Worm (Caenorhabditis elegans) whole organism, young adult: ENCODE results near the gene Y55F3BR.11.

Experiments
- B0035.1 ChIP-seq: sonication (generic microtip); optimal IDR thresholded peaks from 2 replicates; lab custom pipeline; 2016; ENCODE audit warnings: missing genetic modification characterization, mild to moderate bottlenecking, missing compliant biosample characterization, missing genotype, missing genetic modification reagents
- B0261.1 ChIP-seq: sonication (generic microtip); optimal IDR thresholded peaks from 2 replicates; lab custom pipeline; 2016; ENCODE audit warnings: mild to moderate bottlenecking, missing genetic modification characterization, moderate library complexity, missing compliant biosample characterization
- B0336.3 ChIP-seq: fragments of 200-800 bp; sonication (Bioruptor generic); IDR thresholded peaks from 2 replicates; pipeline ENCODE4 v1.3.6; 2022; ENCODE audit warnings: missing genetic modification characterization, missing compliant biosample characterization
- D2030.7 ChIP-seq: fragments of 200-800 bp; sonication (Bioruptor generic); IDR thresholded peaks from 2 replicates; pipeline ENCODE4 v1.3.6; 2022; ENCODE audit warnings: missing genetic modification reagents, missing genetic modification characterization, missing compliant biosample characterization
- F22D6.2 ChIP-seq: sonication (generic microtip); optimal IDR thresholded peaks from 2 replicates; lab custom pipeline; 2016; ENCODE audit warnings: mild to moderate bottlenecking, missing genetic modification characterization, missing compliant biosample characterization
- F23B12.7 ChIP-seq: sonication (generic microtip); optimal IDR thresholded peaks from 2 replicates; lab custom pipeline; 2017; ENCODE audit warnings: missing genetic modification characterization, mild to moderate bottlenecking, missing compliant biosample characterization, antibody characterized with exemption, moderate library complexity; ENCODE audit not compliant: insufficient read depth
- F39B2.1 ChIP-seq: fragments of 200-800 bp; sonication (Bioruptor generic); IDR thresholded peaks from 2 replicates; pipeline ENCODE4 v1.3.6; 2022; ENCODE audit warnings: missing genetic modification reagents, missing genetic modification characterization, missing compliant biosample characterization
- F49E8.2 ChIP-seq: sonication (generic microtip); optimal IDR thresholded peaks from 3 replicates; lab custom pipeline; 2017; ENCODE audit warnings: missing genetic modification characterization, mild to moderate bottlenecking, missing compliant biosample characterization, antibody characterized with exemption, moderate library complexity; ENCODE audit not compliant: insufficient read depth
- F52B5.7 ChIP-seq: sonication (generic microtip); optimal IDR thresholded peaks from 2 replicates; lab custom pipeline; 2016; ENCODE audit warnings: mild to moderate bottlenecking, missing genetic modification characterization, missing compliant biosample characterization
- K11D2.4 ChIP-seq: fragments of 200-800 bp; sonication (Bioruptor generic); IDR thresholded peaks from 2 replicates; pipeline ENCODE4 v1.3.6; 2022; ENCODE audit warnings: missing genetic modification reagents, missing genetic modification characterization, missing compliant biosample characterization
- Y53F4B.3 ChIP-seq: fragments of 200-800 bp; sonication (Bioruptor generic); IDR thresholded peaks from 2 replicates; pipeline ENCODE4 v1.3.6; 2022; ENCODE audit warnings: missing genetic modification reagents, missing genetic modification characterization, missing compliant biosample characterization
- Y53G8AR.9 ChIP-seq: fragments of 200-800 bp; sonication (Bioruptor generic); conservative IDR thresholded peaks from 2 replicates; pipeline ENCODE4 v1.3.6; 2022; ENCODE audit warnings: missing genetic modification reagents, missing genetic modification characterization, missing compliant biosample characterization
- Y67H2A.10 ChIP-seq: fragments of 200-800 bp; sonication (Bioruptor generic); conservative IDR thresholded peaks from 2 replicates; pipeline ENCODE4 v1.3.6; 2022; ENCODE audit warnings: missing genetic modification reagents, missing genetic modification characterization, missing compliant biosample characterization
- Y79H2A.3 ChIP-seq: fragments of 200-800 bp; sonication (Bioruptor generic); conservative IDR thresholded peaks from 2 replicates; pipeline ENCODE4 v1.3.6; 2022; ENCODE audit warnings: missing genetic modification reagents, missing genetic modification characterization, missing compliant biosample characterization
- Y95B8A.8 ChIP-seq: fragments of 200-800 bp; sonication (Bioruptor generic); IDR thresholded peaks from 2 replicates; pipeline ENCODE4 v1.3.6; 2022; ENCODE audit warnings: missing genetic modification reagents, missing genetic modification characterization, missing compliant biosample characterization
- akir-1 ChIP-seq: fragments of 200-800 bp; sonication (Bioruptor generic); optimal IDR thresholded peaks from 2 replicates; lab custom pipeline; 2018; ENCODE audit warnings: mild to moderate bottlenecking, missing genetic modification characterization, moderate library complexity, missing compliant biosample characterization
- aptf-3 ChIP-seq: fragments of 200-800 bp; sonication (Bioruptor generic); IDR thresholded peaks from 2 replicates; pipeline ENCODE4 v1.3.6; 2022; ENCODE audit warnings: missing genetic modification characterization, missing compliant biosample characterization
- atf-7 ChIP-seq: sonication (generic microtip); optimal IDR thresholded peaks from 2 replicates; lab custom pipeline; 2017; ENCODE audit warnings: mild to moderate bottlenecking, missing genetic modification characterization, missing compliant biosample characterization
- bed-1 ChIP-seq: fragments of 200-800 bp; sonication (Bioruptor generic); IDR thresholded peaks from 2 replicates; pipeline ENCODE4 v1.3.6; 2022; ENCODE audit warnings: missing genetic modification reagents, missing genetic modification characterization, missing compliant biosample characterization
- die-1 ChIP-seq: sonication (generic microtip); optimal IDR thresholded peaks from 2 replicates; lab custom pipeline; 2016; ENCODE audit warnings: missing genotype, mild to moderate bottlenecking, missing genetic modification characterization, missing compliant biosample characterization
- dpl-1 ChIP-seq: fragments of 150-350 bp; optimal IDR thresholded peaks from 2 replicates; lab custom pipeline; 2014; ENCODE audit warnings: missing biosample characterization, missing genetic modification reagents, missing genetic modification characterization
- efl-1 ChIP-seq: fragments of 150-350 bp; optimal IDR thresholded peaks from 2 replicates; lab custom pipeline; 2014; ENCODE audit warnings: missing biosample characterization, missing genetic modification reagents, missing genetic modification characterization
- egl-18 ChIP-seq: fragments of 200-800 bp; sonication (Bioruptor generic); IDR thresholded peaks from 2 replicates; pipeline ENCODE4 v1.3.6; 2022; ENCODE audit warnings: missing genetic modification reagents, missing genetic modification characterization, missing compliant biosample characterization
- fkh-3 ChIP-seq: sonication (generic microtip); optimal IDR thresholded peaks from 2 replicates; lab custom pipeline; 2016; ENCODE audit warnings: mild to moderate bottlenecking, missing genetic modification characterization, missing compliant biosample characterization
- hlh-12 ChIP-seq: sonication (generic microtip); optimal IDR thresholded peaks from 2 replicates; lab custom pipeline; 2016; ENCODE audit warnings: missing genetic modification characterization, missing compliant biosample characterization
- hmg-20 ChIP-seq: fragments of 200-800 bp; sonication (Bioruptor generic); IDR thresholded peaks from 2 replicates; pipeline ENCODE4 v1.3.6; 2022; ENCODE audit warnings: missing genetic modification reagents, missing genetic modification characterization, missing compliant biosample characterization
- let-607 ChIP-seq, 2 experiments: fragments of 200-800 bp in 1 of 2; sonication (Bioruptor generic) in 1 of 2; sonication (generic microtip) in 1 of 2; optimal IDR thresholded peaks; 2 replicates each; lab custom pipeline; 2016 to 2018; ENCODE audit warnings: mild to moderate bottlenecking in 2 of 2, missing compliant biosample characterization in 2 of 2, missing genetic modification characterization in 2 of 2, moderate library complexity in 2 of 2, missing genotype in 1 of 2
- lin-26 ChIP-seq: fragments of 200-800 bp; sonication (Bioruptor generic); IDR thresholded peaks from 2 replicates; pipeline ENCODE4 v1.3.6; 2022; ENCODE audit warnings: missing genetic modification reagents, missing genetic modification characterization, missing compliant biosample characterization
- lin-35 ChIP-seq, 3 experiments: fragments of 150-350 bp in 2 of 3; sonication (generic microtip) in 1 of 3; optimal IDR thresholded peaks; 2 replicates each; lab custom pipeline; 2014 to 2018; ENCODE audit warnings: missing biosample characterization in 3 of 3, missing genetic modification characterization in 3 of 3, missing genetic modification reagents in 3 of 3
- lin-54 ChIP-seq: fragments of 200-800 bp; sonication (Bioruptor generic); optimal IDR thresholded peaks from 2 replicates; lab custom pipeline; 2018; ENCODE audit warnings: mild to moderate bottlenecking, missing genetic modification characterization, missing compliant biosample characterization
- mcd-1 ChIP-seq: fragments of 200-800 bp; sonication (Bioruptor generic); IDR thresholded peaks from 2 replicates; pipeline ENCODE4 v1.3.6; 2022; ENCODE audit warnings: missing genetic modification reagents, missing genetic modification characterization, missing compliant biosample characterization
- mes-4 ChIP-seq: sonication (generic microtip); optimal IDR thresholded peaks from 2 replicates; lab custom pipeline; 2016; ENCODE audit warnings: missing genotype, missing genetic modification characterization, missing compliant biosample characterization
- nfya-2 ChIP-seq: fragments of 200-800 bp; sonication (Bioruptor generic); IDR thresholded peaks from 2 replicates; pipeline ENCODE4 v1.3.6; 2022; ENCODE audit warnings: missing genetic modification reagents, missing genetic modification characterization, missing compliant biosample characterization
- nhr-179 ChIP-seq: sonication (generic microtip); optimal IDR thresholded peaks from 2 replicates; lab custom pipeline; 2016; ENCODE audit warnings: mild to moderate bottlenecking, missing genetic modification characterization, missing compliant biosample characterization
- nhr-27 ChIP-seq: fragments of 200-800 bp; sonication (Bioruptor generic); optimal IDR thresholded peaks from 2 replicates; lab custom pipeline; 2018; ENCODE audit warnings: mild to moderate bottlenecking, missing genetic modification characterization, moderate library complexity, missing compliant biosample characterization
- pha-4 ChIP-seq: fragments of 150-350 bp; sonication (generic microtip); optimal IDR thresholded peaks from 2 replicates; lab custom pipeline; 2014; ENCODE audit warnings: missing biosample characterization, missing genetic modification reagents, missing genetic modification characterization
- rec-8 ChIP-seq, 2 experiments: sonication (generic microtip); optimal IDR thresholded peaks; 2 replicates each; lab custom pipeline; 2016; ENCODE audit warnings: mild to moderate bottlenecking in 2 of 2, missing genetic modification characterization in 2 of 2, missing genetic modification reagents in 2 of 2, missing genotype in 2 of 2, missing biosample characterization in 1 of 2, missing compliant biosample characterization in 1 of 2, moderate library complexity in 1 of 2
- sdz-38 ChIP-seq: sonication (generic microtip); optimal IDR thresholded peaks from 2 replicates; lab custom pipeline; 2016; ENCODE audit warnings: missing genotype, missing genetic modification characterization, missing compliant biosample characterization
- sea-2 ChIP-seq: fragments of 200-800 bp; sonication (Bioruptor generic); IDR thresholded peaks from 2 replicates; pipeline ENCODE4 v1.3.6; 2022; ENCODE audit warnings: missing genetic modification characterization, missing compliant biosample characterization
- snpc-1.1 ChIP-seq: sonication (generic microtip); optimal IDR thresholded peaks from 2 replicates; lab custom pipeline; 2017; ENCODE audit warnings: missing genetic modification characterization, mild to moderate bottlenecking, missing compliant biosample characterization, antibody characterized with exemption, moderate library complexity, missing genotype, missing genetic modification reagents; ENCODE audit not compliant: insufficient read depth
- somi-1 ChIP-seq: fragments of 200-800 bp; sonication (Bioruptor generic); optimal IDR thresholded peaks from 2 replicates; lab custom pipeline; 2018; ENCODE audit warnings: mild to moderate bottlenecking, missing genetic modification characterization, missing compliant biosample characterization
- tbp1 ChIP-seq: fragments of 200-800 bp; sonication (Bioruptor generic); optimal IDR thresholded peaks from 2 replicates; lab custom pipeline; 2018; ENCODE audit warnings: mild to moderate bottlenecking, missing genetic modification characterization, missing compliant biosample characterization
- unc-62 ChIP-seq: fragments of 150-350 bp; optimal IDR thresholded peaks from 2 replicates; lab custom pipeline; 2014; ENCODE audit warnings: missing biosample characterization, missing genetic modification reagents, missing genetic modification characterization
- ztf-22 ChIP-seq: fragments of 200-800 bp; sonication (Bioruptor generic); optimal IDR thresholded peaks from 2 replicates; lab custom pipeline; 2018; ENCODE audit warnings: mild to moderate bottlenecking, missing genetic modification characterization, moderate library complexity, missing compliant biosample characterization
- ztf-25 ChIP-seq: fragments of 200-800 bp; sonication (Bioruptor generic); IDR thresholded peaks from 2 replicates; pipeline ENCODE4 v1.3.6; 2022; ENCODE audit warnings: missing genetic modification reagents, missing genetic modification characterization, missing compliant biosample characterization
- ztf-26 ChIP-seq: sonication (generic microtip); optimal IDR thresholded peaks from 2 replicates; lab custom pipeline; 2017; ENCODE audit warnings: missing genetic modification characterization, missing compliant biosample characterization
- ztf-28 ChIP-seq: fragments of 200-800 bp; sonication (Bioruptor generic); IDR thresholded peaks from 2 replicates; pipeline ENCODE4 v1.3.6; 2022; ENCODE audit warnings: missing genetic modification reagents, missing genetic modification characterization, missing compliant biosample characterization
- ztf-3 ChIP-seq: fragments of 200-800 bp; sonication (Bioruptor generic); optimal IDR thresholded peaks from 2 replicates; lab custom pipeline; 2018; ENCODE audit warnings: mild to moderate bottlenecking, missing genetic modification characterization, missing compliant biosample characterization

The Y55F3BR.11 gene

DNA sequence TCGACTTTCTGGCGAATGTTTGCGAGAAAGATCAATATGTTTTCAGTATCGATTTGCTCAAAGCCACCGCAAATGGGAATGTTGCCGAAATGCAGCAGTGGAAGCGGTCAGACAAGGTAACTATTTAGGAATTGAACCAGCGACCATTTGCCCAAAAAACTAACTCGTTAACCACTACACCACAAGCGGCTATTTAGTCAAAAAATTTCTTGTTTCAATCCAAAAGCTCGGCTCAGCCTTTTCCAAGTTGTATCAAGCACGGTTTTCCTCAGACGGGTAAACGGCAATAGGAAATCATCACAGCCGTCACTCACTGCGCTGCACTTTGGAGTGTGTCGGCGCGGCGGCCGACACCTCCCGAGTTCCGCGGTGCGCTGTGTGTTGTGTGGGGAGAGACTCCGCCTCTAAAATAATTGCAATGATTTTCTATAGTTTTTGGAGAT is 11.8 kb downstream of the Y55F3BR.11 start (continued):
- peak; percentile 61 for TF ChIP-seq ztf-26 (tag; lab: Kevin White, UChicago)
- peak; percentile 12 for TF ChIP-seq unc-62 (GFP tag; lab: Kevin White, UChicago)
- TF ChIP-seq sdz-38 (tag; lab: Kevin White, UChicago) = peak; percentile 33
- TF ChIP-seq nhr-27 (tag; lab: Kevin White, UChicago) = no peak
- peak; percentile 93 for TF ChIP-seq mcd-1 (GFP tag; lab: Robert Waterston, UW)
- peak; percentile 67; the same call in 1 of the 2 replicates for TF ChIP-seq hmg-20 (GFP tag; lab: Robert Waterston, UW)
- TF ChIP-seq F22D6.2 (tag; lab: Kevin White, UChicago) = no peak
- peak; percentile 19 to 84 for TF ChIP-seq rec-8 (tag; optimal IDR thresholded peaks at IDR 0.05; lab: Kevin White, UChicago)
- TF ChIP-seq egl-18 (GFP tag; lab: Robert Waterston, UW) = no peak
- TF ChIP-seq mes-4 (tag; lab: Kevin White, UChicago) = peak; percentile 49
- no peak for TF ChIP-seq akir-1 (GFP tag; lab: Kevin White, UChicago)
- peak; percentile 94 for TF ChIP-seq Y95B8A.8 (GFP tag; lab: Robert Waterston, UW)
- peak; percentile 60 for TF ChIP-seq B0261.1 (tag; lab: Kevin White, UChicago)
- TF ChIP-seq lin-35 (GFP tag; optimal IDR thresholded peaks at IDR 0.05; lab: Kevin White, UChicago) = peak in 1 of 3 experiments; percentile 62
- peak; percentile 80 for TF ChIP-seq die-1 (tag; lab: Kevin White, UChicago)
- TF ChIP-seq F52B5.7 (tag; lab: Kevin White, UChicago) = peak; percentile 72
- peak; percentile 98 for TF ChIP-seq B0336.3
- TF ChIP-seq aptf-3 (GFP tag; lab: Robert Waterston, UW) = no peak
- no peak for TF ChIP-seq hlh-12
- TF ChIP-seq K11D2.4 (GFP tag; lab: Robert Waterston, UW) = peak; percentile 59; the same call in 1 of the 2 replicates
- 0 out of 2 replicates have a peak, but pooled peaks have one; percentile 44 for TF ChIP-seq bed-1 (GFP tag; lab: Robert Waterston, UW)
- peak; percentile 16 for TF ChIP-seq dpl-1
- TF ChIP-seq Y53F4B.3 (GFP tag; lab: Robert Waterston, UW) = peak; percentile 46
- no peak for TF ChIP-seq fkh-3 (tag; lab: Kevin White, UChicago)
- TF ChIP-seq Y67H2A.10 (GFP tag; lab: Robert Waterston, UW) = no peak
- peak; percentile 58 for TF ChIP-seq ztf-3 (GFP tag; lab: Kevin White, UChicago)
- peak; percentile 56 for TF ChIP-seq Y53G8AR.9
- peak; percentile 54 for TF ChIP-seq somi-1 (GFP tag; lab: Kevin White, UChicago)
- no peak for TF ChIP-seq pha-4 (tag; lab: Kevin White, UChicago)
- TF ChIP-seq F39B2.1 (GFP tag; lab: Robert Waterston, UW) = 0 out of 2 replicates have a peak, but pooled peaks have one; percentile 36
- TF ChIP-seq lin-54 (GFP tag; lab: Kevin White, UChicago) = peak; percentile 88
- peak; percentile 95 for TF ChIP-seq ztf-28
- TF ChIP-seq nhr-179 (tag; lab: Kevin White, UChicago) = no peak
- TF ChIP-seq F23B12.7 (tag; lab: Kevin White, UChicago) = peak; percentile 88
- TF ChIP-seq Y79H2A.3 (GFP tag; lab: Robert Waterston, UW) = peak; percentile 81
- peak; percentile 97 for TF ChIP-seq F49E8.2 (tag; lab: Kevin White, UChicago)
- TF ChIP-seq D2030.7 (GFP tag; lab: Robert Waterston, UW) = peak; percentile 100
- peak; percentile 91 for TF ChIP-seq lin-26 (GFP tag; lab: Robert Waterston, UW)
- no peak for TF ChIP-seq sea-2 (GFP tag; lab: Robert Waterston, UW)
- peak; percentile 74; the same call in 1 of the 2 replicates for TF ChIP-seq ztf-25 (GFP tag; lab: Robert Waterston, UW)
- TF ChIP-seq nfya-2 (GFP tag; lab: Robert Waterston, UW) = no peak
- TF ChIP-seq tbp1 (GFP tag; lab: Kevin White, UChicago) = peak; percentile 84
- peak; percentile 56 for TF ChIP-seq atf-7
- TF ChIP-seq efl-1 (GFP tag; lab: Kevin White, UChicago) = peak; percentile 44
- peak; percentile 64 for TF ChIP-seq B0035.1
- TF ChIP-seq snpc-1.1 (tag; lab: Kevin White, UChicago) = peak; percentile 99
- no peak for TF ChIP-seq ztf-22 (GFP tag; lab: Kevin White, UChicago)
- peak; percentile 28 to 54 for TF ChIP-seq let-607 (tag; optimal IDR thresholded peaks at IDR 0.05; lab: Kevin White, UChicago)
